Worm (Caenorhabditis elegans): ENCODE data around the gene str-6.
"Not testable (repeated sequence)": the region's sequence is repeated elsewhere in the genome, so short reads cannot be mapped to it uniquely, and the experiment has no call there.

- TF ChIP-seq ref-1 (GFP tag; conservative IDR thresholded peaks at IDR 0.05); flt-1 (GFP tag; IDR thresholded peaks at IDR 0.05); ztf-29 (GFP tag; IDR thresholded peaks at IDR 0.05); tab-1 (GFP tag; IDR thresholded peaks at IDR 0.05); med-1 (GFP tag; optimal IDR thresholded peaks at IDR 0.05; ENCODE audit: insufficient read depth): not testable (repeated sequence)
Observed at ce11 chrV:15748343-15748742, 1.7 kb downstream of the str-6 start, which contains the start of gene T23D5.8.

Measured in whole organism, midembryonic.